Fruit fly (Drosophila melanogaster) whole organism, embryonic: Measurements from ENCODE around the gene rt.

Experiments used
- Abd-B ChIP-seq: fragments of 200-800 bp; sonication (Bioruptor generic); optimal IDR thresholded peaks from 2 replicates; lab custom pipeline; 2018; ENCODE audit warnings: missing biosample characterization, mild to moderate bottlenecking, missing genetic modification characterization, moderate library complexity
- CG9215 ChIP-seq: fragments of 200-800 bp; sonication (Bioruptor generic); IDR thresholded peaks from 2 replicates; pipeline ENCODE4 v1.3.6; 2022; ENCODE audit warnings: missing biosample characterization, missing genetic modification characterization
- oc ChIP-seq: fragments of 200-800 bp; sonication (Bioruptor generic); optimal IDR thresholded peaks from 2 replicates; lab custom pipeline; 2018; ENCODE audit warnings: missing biosample characterization, mild to moderate bottlenecking, missing genetic modification characterization, moderate library complexity
- rib ChIP-seq: fragments of 200-800 bp; sonication (Bioruptor generic); IDR thresholded peaks from 2 replicates; pipeline ENCODE4 v1.3.6; 2022; ENCODE audit warnings: missing biosample characterization, missing genetic modification characterization

DNA sequence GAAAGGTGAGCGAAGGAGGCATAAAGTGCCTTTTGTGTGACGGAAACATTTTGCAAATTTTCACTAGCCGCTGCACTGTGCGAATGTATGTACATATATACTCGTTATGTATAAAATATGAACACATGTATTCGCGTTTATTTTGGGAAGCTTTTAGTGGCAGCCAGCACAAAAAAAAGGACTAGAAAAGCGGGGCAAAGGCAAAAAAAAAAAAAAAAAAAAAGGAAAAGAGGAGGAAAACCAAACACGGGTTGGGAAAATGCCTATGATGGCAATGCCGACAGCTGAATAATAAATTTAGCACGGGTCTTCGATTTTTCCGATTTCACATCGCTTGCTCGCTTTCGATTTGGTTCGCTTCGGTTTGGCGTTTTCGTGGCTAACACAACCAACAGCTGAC is 38.1 kb downstream of the rt start:
- TF ChIP-seq Abd-B (GFP tag; lab: Kevin White, UChicago), result no peak
- no peak for TF ChIP-seq CG9215 (GFP tag; lab: Robert Waterston, UW)
- TF ChIP-seq oc (tag; lab: Kevin White, UChicago), result no peak
- no peak for TF ChIP-seq rib
